Fruit fly (Drosophila melanogaster) whole organism, embryonic: ENCODE data around the gene Lcp65Ab1.
A peak's percentile ranks its signal among the peaks of the same experiment; 100 is the strongest.

Source experiments
- Aef1 ChIP-seq: fragments of 200-800 bp; sonication (Bioruptor generic); IDR thresholded peaks from 3 replicates; pipeline ENCODE4 v1.3.6; 2022; ENCODE audit warnings: missing biosample characterization, missing genetic modification characterization
- CG12659 ChIP-seq: fragments of 200-800 bp; sonication (Bioruptor generic); optimal IDR thresholded peaks from 3 replicates; lab custom pipeline; 2017; ENCODE audit warnings: mild to moderate bottlenecking, missing biosample characterization, missing genetic modification reagents, missing genetic modification characterization
- CG12769 ChIP-seq: fragments of 200-800 bp; sonication (Bioruptor generic); optimal IDR thresholded peaks from 2 replicates; lab custom pipeline; 2019; ENCODE audit warnings: missing biosample characterization, mild to moderate bottlenecking, missing genetic modification characterization, moderate library complexity
- CG12942 ChIP-seq: fragments of 200-800 bp; sonication (Bioruptor generic); optimal IDR thresholded peaks from 3 replicates; lab custom pipeline; 2016; ENCODE audit warnings: missing biosample characterization, missing genetic modification characterization
- CG2712 ChIP-seq: fragments of 200-800 bp; optimal IDR thresholded peaks from 3 replicates; lab custom pipeline; 2019; ENCODE audit warnings: missing biosample characterization, mild to moderate bottlenecking, missing genetic modification characterization, moderate library complexity
- CG31224 ChIP-seq: fragments of 200-800 bp; sonication (Bioruptor generic); IDR thresholded peaks from 2 replicates; pipeline ENCODE4 v1.3.6; 2022; ENCODE audit warnings: missing biosample characterization, missing genetic modification characterization
- CG31388 ChIP-seq: fragments of 200-800 bp; sonication (Bioruptor generic); optimal IDR thresholded peaks from 2 replicates; lab custom pipeline; 2016; ENCODE audit warnings: missing biosample characterization, missing genetic modification characterization
- CG31441 ChIP-seq: fragments of 200-800 bp; sonication (Bioruptor generic); IDR thresholded peaks from 2 replicates; pipeline ENCODE4 v1.3.6; 2022; ENCODE audit warnings: missing biosample characterization, missing genetic modification characterization
- CG33213 ChIP-seq: fragments of 200-800 bp; sonication (Bioruptor generic); optimal IDR thresholded peaks from 3 replicates; lab custom pipeline; 2016; ENCODE audit warnings: missing biosample characterization, missing genetic modification characterization
- CG33557 ChIP-seq: fragments of 200-800 bp; sonication (Bioruptor generic); optimal IDR thresholded peaks from 2 replicates; lab custom pipeline; 2019; ENCODE audit warnings: missing biosample characterization, mild to moderate bottlenecking, missing genetic modification characterization, moderate library complexity
- CG34376 ChIP-seq: fragments of 200-800 bp; sonication (Bioruptor generic); optimal IDR thresholded peaks from 2 replicates; lab custom pipeline; 2018; ENCODE audit warnings: missing biosample characterization, mild to moderate bottlenecking, missing genetic modification characterization
- CG4360 ChIP-seq: fragments of 200-800 bp; sonication (Bioruptor generic); IDR thresholded peaks from 2 replicates; pipeline ENCODE4 v1.3.6; 2022; ENCODE audit warnings: missing biosample characterization, missing genetic modification characterization
- CG7271 ChIP-seq: fragments of 200-800 bp; sonication (Bioruptor generic); optimal IDR thresholded peaks from 2 replicates; lab custom pipeline; 2018; ENCODE audit warnings: missing biosample characterization, mild to moderate bottlenecking, missing genetic modification characterization, moderate library complexity
- CG7372 ChIP-seq: fragments of 200-800 bp; sonication (Bioruptor generic); IDR thresholded peaks from 2 replicates; pipeline ENCODE4 v1.3.6; 2022; ENCODE audit warnings: missing biosample characterization, missing genetic modification characterization
- CG8290 ChIP-seq, 3 experiments: fragments of 200-800 bp; sonication (Bioruptor generic); optimal IDR thresholded peaks; 2 replicates each; lab custom pipeline; 2016 to 2019; ENCODE audit warnings: missing biosample characterization in 3 of 3, missing genetic modification characterization in 3 of 3, mild to moderate bottlenecking in 2 of 3, moderate library complexity in 1 of 3
- CG9609 ChIP-seq: fragments of 200-800 bp; sonication (Bioruptor generic); optimal IDR thresholded peaks from 3 replicates; lab custom pipeline; 2016; ENCODE audit warnings: missing biosample characterization, missing genetic modification characterization
- CkIIα-i1 ChIP-seq: fragments of 200-800 bp; sonication (Bioruptor generic); IDR thresholded peaks from 2 replicates; pipeline ENCODE4 v1.3.6; 2022; ENCODE audit warnings: missing biosample characterization, missing genetic modification characterization
- Ets65A ChIP-seq: fragments of 200-800 bp; sonication (Bioruptor generic); peaks from one replicate; lab custom pipeline; 2016; ENCODE audit warnings: missing biosample characterization, missing genetic modification characterization
- Gug ChIP-seq: fragments of 200-800 bp; sonication (Bioruptor generic); IDR thresholded peaks from 4 replicates; pipeline ENCODE4 v1.3.6; 2022; ENCODE audit warnings: missing biosample characterization, missing genetic modification characterization
- HmgZ ChIP-seq: fragments of 200-800 bp; sonication (Bioruptor generic); optimal IDR thresholded peaks from 2 replicates; lab custom pipeline; 2018; ENCODE audit warnings: missing biosample characterization, mild to moderate bottlenecking, missing genetic modification characterization
- Hr3 ChIP-seq: fragments of 200-800 bp; sonication (Bioruptor generic); optimal IDR thresholded peaks from 3 replicates; lab custom pipeline; 2016; ENCODE audit warnings: missing biosample characterization, missing genetic modification characterization
- MTF-1 ChIP-seq: fragments of 200-800 bp; sonication (Bioruptor generic); optimal IDR thresholded peaks from 2 replicates; lab custom pipeline; 2018; ENCODE audit warnings: missing biosample characterization, mild to moderate bottlenecking, missing genetic modification characterization, borderline replicate concordance
- Myb ChIP-seq: fragments of 200-800 bp; sonication (Bioruptor generic); optimal IDR thresholded peaks from 2 replicates; lab custom pipeline; 2016; ENCODE audit warnings: missing biosample characterization, missing genetic modification characterization
- NFAT ChIP-seq: fragments of 200-800 bp; sonication (Bioruptor generic); IDR thresholded peaks from 2 replicates; pipeline ENCODE4 v1.3.6; 2022; ENCODE audit warnings: missing biosample characterization, missing genetic modification characterization
- Neu2 ChIP-seq: fragments of 200-800 bp; sonication (Bioruptor generic); optimal IDR thresholded peaks from 3 replicates; lab custom pipeline; 2016; ENCODE audit warnings: missing biosample characterization, missing genetic modification characterization, borderline replicate concordance
- Oli ChIP-seq: fragments of 200-800 bp; sonication (Bioruptor generic); optimal IDR thresholded peaks from 2 replicates; lab custom pipeline; 2018; ENCODE audit warnings: missing biosample characterization, mild to moderate bottlenecking, missing genetic modification characterization, moderate library complexity
- Xbp1 ChIP-seq: fragments of 200-800 bp; sonication (Bioruptor generic); optimal IDR thresholded peaks from 3 replicates; lab custom pipeline; 2016; ENCODE audit warnings: missing biosample characterization, mild to moderate bottlenecking, missing genetic modification characterization
- abd-A ChIP-seq: fragments of 200-800 bp; sonication (Bioruptor generic); optimal IDR thresholded peaks from 3 replicates; lab custom pipeline; 2019; ENCODE audit warnings: missing biosample characterization, mild to moderate bottlenecking, missing genetic modification characterization, moderate library complexity
- aop ChIP-seq: fragments of 200-800 bp; sonication (Bioruptor generic); IDR thresholded peaks from 2 replicates; pipeline ENCODE4 v1.3.6; 2022; ENCODE audit warnings: missing biosample characterization, missing genetic modification characterization
- croc ChIP-seq: fragments of 200-800 bp; sonication (Bioruptor generic); conservative IDR thresholded peaks from 3 replicates; pipeline ENCODE4 v1.3.6; 2022; ENCODE audit warnings: missing biosample characterization, missing genetic modification characterization
- crp ChIP-seq, 2 experiments: fragments of 200-800 bp; sonication (Bioruptor generic); optimal IDR thresholded peaks; 2 replicates in 1 of 2; 3 replicates in 1 of 2; lab custom pipeline; 2017; ENCODE audit warnings: missing biosample characterization in 2 of 2, missing genetic modification characterization in 2 of 2, mild to moderate bottlenecking in 1 of 2, moderate library complexity in 1 of 2
- gcm2 ChIP-seq: fragments of 200-800 bp; sonication (Bioruptor generic); optimal IDR thresholded peaks from 2 replicates; lab custom pipeline; 2016; ENCODE audit warnings: missing biosample characterization, missing genetic modification characterization
- gfzf ChIP-seq: fragments of 200-800 bp; sonication (Bioruptor generic); optimal IDR thresholded peaks from 2 replicates; lab custom pipeline; 2016; ENCODE audit warnings: missing biosample characterization, mild to moderate bottlenecking, missing genetic modification characterization, moderate library complexity
- ham ChIP-seq: fragments of 200-800 bp; sonication (Bioruptor generic); IDR thresholded peaks from 2 replicates; pipeline ENCODE4 v1.3.6; 2022; ENCODE audit warnings: missing biosample characterization, missing genetic modification characterization
- insv ChIP-seq, 2 experiments: fragments of 200-800 bp; sonication (Bioruptor generic); optimal IDR thresholded peaks; 3 replicates each; lab custom pipeline; 2016 to 2018; ENCODE audit warnings: missing biosample characterization in 2 of 2, missing genetic modification characterization in 2 of 2
- inv ChIP-seq: fragments of 200-800 bp; sonication (Bioruptor generic); IDR thresholded peaks from 2 replicates; pipeline ENCODE4 v1.3.6; 2022; ENCODE audit warnings: missing biosample characterization, missing genetic modification characterization; ENCODE audit not compliant: partially characterized antibody
- jumu ChIP-seq: fragments of 200-800 bp; sonication (Bioruptor generic); optimal IDR thresholded peaks from 3 replicates; lab custom pipeline; 2016; ENCODE audit warnings: missing biosample characterization, missing genetic modification characterization
- mld ChIP-seq: fragments of 200-800 bp; sonication (Bioruptor generic); IDR thresholded peaks from 3 replicates; pipeline ENCODE4 v1.3.6; 2022; ENCODE audit warnings: missing biosample characterization, missing genetic modification characterization; ENCODE audit not compliant: partially characterized antibody
- nmo ChIP-seq: fragments of 200-800 bp; sonication (Bioruptor generic); optimal IDR thresholded peaks from 2 replicates; lab custom pipeline; 2018; ENCODE audit warnings: missing biosample characterization, mild to moderate bottlenecking, missing genetic modification characterization, moderate library complexity
- odd ChIP-seq: fragments of 200-800 bp; sonication (Bioruptor generic); optimal IDR thresholded peaks from 2 replicates; lab custom pipeline; 2017; ENCODE audit warnings: missing biosample characterization, mild to moderate bottlenecking, missing genetic modification characterization
- psq ChIP-seq: fragments of 200-800 bp; sonication (Bioruptor generic); optimal IDR thresholded peaks from 2 replicates; lab custom pipeline; 2017; ENCODE audit warnings: missing biosample characterization, missing genetic modification characterization
- ranshi ChIP-seq: fragments of 200-800 bp; sonication (Bioruptor generic); IDR thresholded peaks from 2 replicates; pipeline ENCODE4 v1.3.6; 2022; ENCODE audit warnings: missing biosample characterization, missing genetic modification characterization
- slp2 ChIP-seq: fragments of 200-800 bp; sonication (Bioruptor generic); optimal IDR thresholded peaks from 2 replicates; lab custom pipeline; 2016; ENCODE audit warnings: missing biosample characterization, missing genetic modification characterization
- sna ChIP-seq: fragments of 200-800 bp; sonication (Bioruptor generic); IDR thresholded peaks from 2 replicates; pipeline ENCODE4 v1.3.6; 2022; ENCODE audit warnings: missing biosample characterization, missing genetic modification characterization; ENCODE audit not compliant: partially characterized antibody
- sr ChIP-seq: fragments of 200-800 bp; sonication (Bioruptor generic); IDR thresholded peaks from 3 replicates; pipeline ENCODE4 v1.3.6; 2022; ENCODE audit warnings: missing biosample characterization, missing genetic modification characterization
- tna ChIP-seq: fragments of 200-800 bp; sonication (Bioruptor generic); IDR thresholded peaks from 2 replicates; pipeline ENCODE4 v1.3.6; 2022; ENCODE audit warnings: missing biosample characterization, missing genetic modification characterization; ENCODE audit not compliant: partially characterized antibody
- ttk ChIP-seq: fragments of 200-800 bp; sonication (Bioruptor generic); IDR thresholded peaks from 2 replicates; pipeline ENCODE4 v2.1.2; 2022; ENCODE audit warnings: missing biosample characterization, missing genetic modification characterization

Lcp65Ab1 gene

dm6 chr3L:6124616-6125408, 24.5 kb upstream of the Lcp65Ab1 start (continued):
- no peak for TF ChIP-seq jumu (GFP tag; lab: Kevin White, UChicago)
- peak; percentile 26 for TF ChIP-seq gfzf (GFP tag; lab: Kevin White, UChicago)
- TF ChIP-seq insv (GFP tag; optimal IDR thresholded peaks at IDR 0.05; lab: Kevin White, UChicago) = peak in 1 of 2 experiments; percentile 47
- peak; percentile 76; the same call in 1 of the 2 replicates for TF ChIP-seq ranshi (GFP tag; lab: Robert Waterston, UW)
- peak; percentile 66 for TF ChIP-seq slp2 (GFP tag; lab: Kevin White, UChicago)
- TF ChIP-seq CG31224 = peak; percentile 68
- peak; percentile 87 for TF ChIP-seq CG7271 (tag; lab: Kevin White, UChicago)
- TF ChIP-seq abd-A = no peak
- no peak for TF ChIP-seq tna (GFP tag; lab: Robert Waterston, UW)
- TF ChIP-seq sna (GFP tag; lab: Robert Waterston, UW) = no peak; the same call in 1 of the 2 replicates
- no peak for TF ChIP-seq psq (GFP tag; lab: Kevin White, UChicago)
- peak; percentile 72 for TF ChIP-seq CG2712 (tag; lab: Kevin White, UChicago)
- TF ChIP-seq Gug (GFP tag; lab: Robert Waterston, UW) = peak; percentile 20; the same call in 1 of the 4 replicates
- TF ChIP-seq HmgZ (tag; lab: Kevin White, UChicago) = peak; percentile 38
- peak; percentile 80 for TF ChIP-seq CG31441
- peak; percentile 71; the same call in 1 of the 2 replicates for TF ChIP-seq ttk (GFP tag; lab: Robert Waterston, UW)
- peak; percentile 75 for TF ChIP-seq odd (GFP tag; lab: Kevin White, UChicago)
- TF ChIP-seq CkIIα-i1 (GFP tag; lab: Robert Waterston, UW) = no peak; the same call in 1 of the 2 replicates
- TF ChIP-seq gcm2 = no peak
- TF ChIP-seq aop (GFP tag; lab: Robert Waterston, UW) = no peak
- no peak for TF ChIP-seq CG12942 (GFP tag; lab: Kevin White, UChicago)
- peak; percentile 87 for TF ChIP-seq CG34376 (GFP tag; lab: Kevin White, UChicago)
- TF ChIP-seq inv = no peak
- TF ChIP-seq mld (GFP tag; lab: Robert Waterston, UW) = no peak
- TF ChIP-seq CG4360 (GFP tag; lab: Robert Waterston, UW) = peak; percentile 53
- peak; percentile 26 for TF ChIP-seq Myb (GFP tag; lab: Kevin White, UChicago)
- TF ChIP-seq crp (GFP tag; optimal IDR thresholded peaks at IDR 0.05; lab: Kevin White, UChicago) = peak in 1 of 2 experiments; percentile 22
- TF ChIP-seq ham = no peak
- TF ChIP-seq CG9609 (GFP tag; lab: Kevin White, UChicago) = peak; percentile 21
- TF ChIP-seq croc = peak; percentile 42; the same call in 1 of the 3 replicates
- TF ChIP-seq sr = peak; percentile 93
- peak; percentile 82 for TF ChIP-seq CG33213 (GFP tag; lab: Kevin White, UChicago)
- peak; percentile 39 for TF ChIP-seq CG12659 (GFP tag; lab: Kevin White, UChicago)
- TF ChIP-seq NFAT (GFP tag; lab: Robert Waterston, UW) = peak; percentile 89
- no peak for TF ChIP-seq CG31388 (GFP tag; lab: Kevin White, UChicago)
- TF ChIP-seq MTF-1 (GFP tag; lab: Kevin White, UChicago) = peak; percentile 94
- TF ChIP-seq CG12769 = peak; percentile 88
- TF ChIP-seq Aef1 = 0 out of 3 replicates have a peak, but pooled peaks have one; percentile 14
- no peak for TF ChIP-seq Hr3 (GFP tag; lab: Kevin White, UChicago)
- peak; percentile 50 for TF ChIP-seq CG33557 (GFP tag; lab: Kevin White, UChicago)
- peak; percentile 83 for TF ChIP-seq CG7372
- TF ChIP-seq nmo = peak; percentile 29
- peak; percentile 100 for TF ChIP-seq Ets65A (GFP tag; lab: Kevin White, UChicago)
- no peak for TF ChIP-seq Neu2 (GFP tag; lab: Kevin White, UChicago)
- TF ChIP-seq CG8290 (GFP tag; optimal IDR thresholded peaks at IDR 0.05; lab: Kevin White, UChicago) = peak; percentile 66
- peak; percentile 24 to 83 for TF ChIP-seq CG8290 (tag; optimal IDR thresholded peaks at IDR 0.05; lab: Kevin White, UChicago)
- TF ChIP-seq Xbp1 (GFP tag; lab: Kevin White, UChicago) = peak; percentile 60
- peak; percentile 40 for TF ChIP-seq Oli
